Fruit fly (Drosophila melanogaster) whole organism, embryonic: ENCODE data around the gene Sdhaf3.

Source experiments
- B-H2 ChIP-seq: fragments of 200-800 bp; sonication (Bioruptor generic); optimal IDR thresholded peaks from 2 replicates; lab custom pipeline; 2018; ENCODE audit warnings: missing biosample characterization, mild to moderate bottlenecking, missing genetic modification characterization
- BEAF-32 ChIP-seq: fragments of 200-800 bp; sonication (Bioruptor generic); optimal IDR thresholded peaks from 3 replicates; lab custom pipeline; 2017; ENCODE audit warnings: missing biosample characterization, missing genetic modification characterization, mild to moderate bottlenecking, moderate library complexity, missing genetic modification reagents
- Bgb ChIP-seq: fragments of 200-800 bp; sonication (Bioruptor generic); IDR thresholded peaks from 2 replicates; pipeline ENCODE4 v1.3.6; 2022; ENCODE audit warnings: missing biosample characterization, missing genetic modification characterization; ENCODE audit not compliant: partially characterized antibody
- CG10209 ChIP-seq: fragments of 200-800 bp; sonication (Bioruptor generic); optimal IDR thresholded peaks from 3 replicates; lab custom pipeline; 2017; ENCODE audit warnings: missing biosample characterization, mild to moderate bottlenecking, missing genetic modification characterization, missing genetic modification reagents
- CG10274 ChIP-seq: fragments of 200-800 bp; sonication (Bioruptor generic); optimal IDR thresholded peaks from 3 replicates; lab custom pipeline; 2017; ENCODE audit warnings: missing biosample characterization, mild to moderate bottlenecking, missing genetic modification characterization
- CG10543 ChIP-seq: fragments of 200-800 bp; sonication (Bioruptor generic); optimal IDR thresholded peaks from 3 replicates; lab custom pipeline; 2017; ENCODE audit warnings: missing biosample characterization, mild to moderate bottlenecking, missing genetic modification characterization, moderate library complexity
- CG10979 ChIP-seq: fragments of 200-800 bp; sonication (Bioruptor generic); optimal IDR thresholded peaks from 2 replicates; lab custom pipeline; 2018; ENCODE audit warnings: missing biosample characterization, mild to moderate bottlenecking, missing genetic modification characterization, moderate library complexity
- CG11456 ChIP-seq: fragments of 200-800 bp; sonication (Bioruptor generic); IDR thresholded peaks from 3 replicates; pipeline ENCODE4 v1.3.6; 2022; ENCODE audit warnings: missing biosample characterization, missing genetic modification characterization
- CG13287 ChIP-seq: fragments of 200-800 bp; sonication (Bioruptor generic); IDR thresholded peaks from 2 replicates; pipeline ENCODE4 v1.3.6; 2022; ENCODE audit warnings: missing biosample characterization, missing genetic modification characterization; ENCODE audit not compliant: partially characterized antibody
- CG13894 ChIP-seq: fragments of 200-800 bp; sonication (Bioruptor generic); optimal IDR thresholded peaks from 3 replicates; lab custom pipeline; 2018; ENCODE audit warnings: missing biosample characterization, mild to moderate bottlenecking, missing genetic modification characterization, moderate library complexity
- CG14667 ChIP-seq: fragments of 200-800 bp; sonication (Bioruptor generic); IDR thresholded peaks from 2 replicates; pipeline ENCODE4 v1.3.6; 2022; ENCODE audit warnings: missing biosample characterization, missing genetic modification characterization
- CG16779 ChIP-seq: fragments of 200-800 bp; sonication (Bioruptor generic); IDR thresholded peaks from 2 replicates; pipeline ENCODE4 v1.3.6; 2022; ENCODE audit warnings: missing biosample characterization, missing genetic modification characterization
- CG18619 ChIP-seq: fragments of 200-800 bp; sonication (Bioruptor generic); optimal IDR thresholded peaks from 3 replicates; lab custom pipeline; 2017; ENCODE audit warnings: missing biosample characterization, mild to moderate bottlenecking, missing genetic modification characterization
- CG2889 ChIP-seq: fragments of 200-800 bp; sonication (Bioruptor generic); IDR thresholded peaks from 3 replicates; pipeline ENCODE4 v1.3.6; 2022; ENCODE audit warnings: missing biosample characterization, missing genetic modification characterization
- CG3407 ChIP-seq: fragments of 200-800 bp; sonication (Bioruptor generic); optimal IDR thresholded peaks from 2 replicates; lab custom pipeline; 2018; ENCODE audit warnings: missing biosample characterization, mild to moderate bottlenecking, missing genetic modification characterization
- CG4617 ChIP-seq: fragments of 200-800 bp; sonication (Bioruptor generic); optimal IDR thresholded peaks from 3 replicates; lab custom pipeline; 2016; ENCODE audit warnings: missing biosample characterization, missing genetic modification characterization, borderline replicate concordance
- CG4820 ChIP-seq: fragments of 200-800 bp; sonication (Bioruptor generic); optimal IDR thresholded peaks from 3 replicates; lab custom pipeline; 2016; ENCODE audit warnings: missing biosample characterization, missing genetic modification characterization
- CG6791 ChIP-seq: fragments of 200-800 bp; sonication (Bioruptor generic); IDR thresholded peaks from 3 replicates; pipeline ENCODE4 v1.3.6; 2022; ENCODE audit warnings: missing biosample characterization, missing genetic modification characterization; ENCODE audit not compliant: partially characterized antibody
- CG7357 ChIP-seq: fragments of 200-800 bp; sonication (Bioruptor generic); IDR thresholded peaks from 3 replicates; pipeline ENCODE4 v1.3.6; 2022; ENCODE audit warnings: missing biosample characterization, missing genetic modification characterization
- CG7745 ChIP-seq: fragments of 200-800 bp; sonication (Bioruptor generic); optimal IDR thresholded peaks from 2 replicates; lab custom pipeline; 2018; ENCODE audit warnings: missing biosample characterization, mild to moderate bottlenecking, missing genetic modification characterization, moderate library complexity
- CG9797 ChIP-seq: fragments of 200-800 bp; sonication (Bioruptor generic); optimal IDR thresholded peaks from 3 replicates; lab custom pipeline; 2018; ENCODE audit warnings: missing biosample characterization, mild to moderate bottlenecking, missing genetic modification characterization
- Dad ChIP-seq: fragments of 200-800 bp; sonication (Bioruptor generic); optimal IDR thresholded peaks from 3 replicates; lab custom pipeline; 2016; ENCODE audit warnings: missing biosample characterization, missing genetic modification characterization
- Dbx ChIP-seq: fragments of 200-800 bp; sonication (Bioruptor generic); IDR thresholded peaks from 3 replicates; pipeline ENCODE4 v1.3.6; 2022; ENCODE audit warnings: missing biosample characterization, missing genetic modification characterization
- Dref ChIP-seq: fragments of 200-800 bp; sonication (Bioruptor generic); IDR thresholded peaks from 2 replicates; pipeline ENCODE4 v1.3.6; 2022; ENCODE audit warnings: missing biosample characterization, missing genetic modification characterization
- HLH4C ChIP-seq: fragments of 200-800 bp; sonication (Bioruptor generic); IDR thresholded peaks from 3 replicates; pipeline ENCODE4 v1.3.6; 2022; ENCODE audit warnings: missing biosample characterization, missing genetic modification characterization; ENCODE audit not compliant: partially characterized antibody
- Scr ChIP-seq: fragments of 200-800 bp; sonication (Bioruptor generic); IDR thresholded peaks from 2 replicates; pipeline ENCODE4 v1.3.6; 2022; ENCODE audit warnings: missing biosample characterization, missing genetic modification characterization; ENCODE audit not compliant: partially characterized antibody
- Sry-δ ChIP-seq: fragments of 200-800 bp; sonication (Bioruptor generic); optimal IDR thresholded peaks from 2 replicates; lab custom pipeline; 2016; ENCODE audit warnings: missing biosample characterization, missing genetic modification characterization
- YL-1 ChIP-seq: fragments of 200-800 bp; sonication (Bioruptor generic); optimal IDR thresholded peaks from 3 replicates; lab custom pipeline; 2017; ENCODE audit warnings: missing biosample characterization, mild to moderate bottlenecking, missing genetic modification characterization
- cato ChIP-seq: fragments of 200-800 bp; sonication (Bioruptor generic); optimal IDR thresholded peaks from 2 replicates; lab custom pipeline; 2016; ENCODE audit warnings: missing biosample characterization, missing genetic modification characterization, borderline replicate concordance
- chinmo ChIP-seq: fragments of 200-800 bp; sonication (Bioruptor generic); IDR thresholded peaks from 4 replicates; pipeline ENCODE4 v1.3.6; 2022; ENCODE audit warnings: missing biosample characterization, missing genetic modification characterization; ENCODE audit not compliant: partially characterized antibody
- crp ChIP-seq, 2 experiments: fragments of 200-800 bp; sonication (Bioruptor generic); optimal IDR thresholded peaks; 2 replicates in 1 of 2; 3 replicates in 1 of 2; lab custom pipeline; 2017; ENCODE audit warnings: missing biosample characterization in 2 of 2, missing genetic modification characterization in 2 of 2, mild to moderate bottlenecking in 1 of 2, moderate library complexity in 1 of 2
- dmrt11E ChIP-seq: fragments of 200-800 bp; sonication (Bioruptor generic); optimal IDR thresholded peaks from 3 replicates; lab custom pipeline; 2018; ENCODE audit warnings: missing biosample characterization, mild to moderate bottlenecking, missing genetic modification characterization, moderate library complexity
- gfzf ChIP-seq: fragments of 200-800 bp; sonication (Bioruptor generic); optimal IDR thresholded peaks from 2 replicates; lab custom pipeline; 2016; ENCODE audit warnings: missing biosample characterization, mild to moderate bottlenecking, missing genetic modification characterization, moderate library complexity
- grn ChIP-seq: fragments of 200-800 bp; sonication (Bioruptor generic); optimal IDR thresholded peaks from 3 replicates; lab custom pipeline; 2017; ENCODE audit warnings: missing biosample characterization, missing genetic modification characterization
- gsb ChIP-seq: fragments of 200-800 bp; sonication (Bioruptor generic); IDR thresholded peaks from 2 replicates; pipeline ENCODE4 v1.3.6; 2022; ENCODE audit warnings: missing biosample characterization, missing genetic modification characterization
- insv ChIP-seq, 2 experiments: fragments of 200-800 bp; sonication (Bioruptor generic); optimal IDR thresholded peaks; 3 replicates each; lab custom pipeline; 2016 to 2018; ENCODE audit warnings: missing biosample characterization in 2 of 2, missing genetic modification characterization in 2 of 2
- kah ChIP-seq: fragments of 200-800 bp; sonication (Bioruptor generic); optimal IDR thresholded peaks from 2 replicates; lab custom pipeline; 2018; ENCODE audit warnings: missing biosample characterization, mild to moderate bottlenecking, missing genetic modification characterization
- mld ChIP-seq: fragments of 200-800 bp; sonication (Bioruptor generic); IDR thresholded peaks from 3 replicates; pipeline ENCODE4 v1.3.6; 2022; ENCODE audit warnings: missing biosample characterization, missing genetic modification characterization; ENCODE audit not compliant: partially characterized antibody
- phol ChIP-seq: fragments of 200-800 bp; sonication (Bioruptor generic); optimal IDR thresholded peaks from 3 replicates; lab custom pipeline; 2018; ENCODE audit warnings: missing biosample characterization, mild to moderate bottlenecking, missing genetic modification characterization, moderate library complexity
- pros ChIP-seq: fragments of 200-800 bp; sonication (Bioruptor generic); optimal IDR thresholded peaks from 3 replicates; lab custom pipeline; 2019; ENCODE audit warnings: missing biosample characterization, mild to moderate bottlenecking, missing genetic modification characterization, moderate library complexity
- ro ChIP-seq: fragments of 200-800 bp; sonication (Bioruptor generic); IDR thresholded peaks from 2 replicates; pipeline ENCODE4 v1.3.6; 2022; ENCODE audit warnings: missing biosample characterization, missing genetic modification characterization
- sens-2 ChIP-seq: fragments of 200-800 bp; sonication (Bioruptor generic); IDR thresholded peaks from 2 replicates; pipeline ENCODE4 v1.3.6; 2022; ENCODE audit warnings: missing biosample characterization, missing genetic modification characterization
- sim ChIP-seq: fragments of 200-800 bp; sonication (Bioruptor generic); IDR thresholded peaks from 2 replicates; pipeline ENCODE4 v1.3.6; 2022; ENCODE audit warnings: missing biosample characterization, missing genetic modification characterization
- trem ChIP-seq: fragments of 200-800 bp; optimal IDR thresholded peaks from 3 replicates; lab custom pipeline; 2019; ENCODE audit warnings: missing biosample characterization, mild to moderate bottlenecking, missing genetic modification characterization, moderate library complexity
- unc-4 ChIP-seq: fragments of 200-800 bp; sonication (Bioruptor generic); IDR thresholded peaks from 2 replicates; pipeline ENCODE4 v1.3.6; 2022; ENCODE audit warnings: missing biosample characterization, missing genetic modification characterization; ENCODE audit not compliant: partially characterized antibody
- vvl ChIP-seq: fragments of 200-800 bp; sonication (Bioruptor generic); IDR thresholded peaks from 2 replicates; pipeline ENCODE4 v1.3.6; 2022; ENCODE audit warnings: missing biosample characterization, missing genetic modification characterization
- wek ChIP-seq: fragments of 200-800 bp; sonication (Bioruptor generic); optimal IDR thresholded peaks from 3 replicates; lab custom pipeline; 2018; ENCODE audit warnings: missing biosample characterization, mild to moderate bottlenecking, missing genetic modification characterization, moderate library complexity
- zen2 ChIP-seq: fragments of 200-800 bp; sonication (Bioruptor generic); IDR thresholded peaks from 3 replicates; pipeline ENCODE4 v1.3.6; 2022; ENCODE audit warnings: missing biosample characterization, missing genetic modification characterization; ENCODE audit not compliant: partially characterized antibody

Sdhaf3 gene

dm6 chr3R:16483877-16484417, 1.7 kb upstream of the Sdhaf3 start, which contains the start of gene Der-2 (continued):
- TF ChIP-seq Bgb: peak; percentile 92
- peak; percentile 93 for TF ChIP-seq zen2
- no peak for TF ChIP-seq cato (GFP tag; lab: Kevin White, UChicago)
- TF ChIP-seq CG4617 (GFP tag; lab: Kevin White, UChicago): peak; percentile 49
- peak; percentile 77 for TF ChIP-seq BEAF-32 (GFP tag; lab: Kevin White, UChicago)
- TF ChIP-seq HLH4C (GFP tag; lab: Robert Waterston, UW): peak; percentile 83
- no peak for TF ChIP-seq B-H2
- no peak for TF ChIP-seq wek (GFP tag; lab: Kevin White, UChicago)
- peak; percentile 93 for TF ChIP-seq unc-4 (GFP tag; lab: Robert Waterston, UW)
- no peak for TF ChIP-seq kah
- no peak for TF ChIP-seq CG16779
- TF ChIP-seq vvl: 0 out of 2 replicates have a peak, but pooled peaks have one; percentile 32
- TF ChIP-seq CG7357 (GFP tag; lab: Robert Waterston, UW): no peak
- TF ChIP-seq dmrt11E (tag; lab: Kevin White, UChicago): no peak
- TF ChIP-seq CG10979 (tag; lab: Kevin White, UChicago): no peak
- TF ChIP-seq chinmo: peak; percentile 92; the same call in 3 of the 4 replicates
- TF ChIP-seq CG3407 (GFP tag; lab: Kevin White, UChicago): no peak
- no peak for TF ChIP-seq CG2889
- TF ChIP-seq gsb (GFP tag; lab: Robert Waterston, UW): no peak
- no peak for TF ChIP-seq gfzf (GFP tag; lab: Kevin White, UChicago)
- no peak for TF ChIP-seq CG11456 (GFP tag; lab: Robert Waterston, UW)
- peak; percentile 97 for TF ChIP-seq CG13287 (GFP tag; lab: Robert Waterston, UW)
- no peak for TF ChIP-seq CG18619 (GFP tag; lab: Kevin White, UChicago)
- TF ChIP-seq grn (GFP tag; lab: Kevin White, UChicago): no peak

DNA sequence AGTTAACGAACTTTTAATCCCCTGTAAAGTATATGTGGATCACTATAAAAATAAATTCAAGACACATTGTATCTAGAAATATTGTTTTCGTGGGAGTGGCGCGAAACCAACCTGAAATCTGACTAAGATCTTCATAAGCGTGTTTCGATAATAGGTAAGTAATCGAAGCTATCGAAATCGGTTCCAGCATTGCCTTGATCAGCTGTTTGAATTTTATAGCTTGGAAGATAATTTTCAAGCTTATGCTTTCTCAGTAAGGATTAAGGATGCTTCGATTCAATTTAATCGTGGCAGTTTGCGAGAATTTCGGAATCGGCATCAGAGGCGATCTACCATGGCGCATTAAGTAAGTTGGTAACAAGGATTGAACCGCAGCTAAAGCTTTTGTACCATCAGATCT, 1.3 kb downstream of the Sdhaf3 start, which contains the start of gene Dhfr:
TSS of gene Dhfr (plus strand) at position 173 of the 400 bp plus-strand sequence.
- peak in 1 of 2 experiments; percentile 67 for TF ChIP-seq crp (GFP tag; optimal IDR thresholded peaks at IDR 0.05; lab: Kevin White, UChicago)
- TF ChIP-seq pros (GFP tag; lab: Kevin White, UChicago): no peak
- no peak for TF ChIP-seq Dad (GFP tag; lab: Kevin White, UChicago)
- TF ChIP-seq CG9797 (GFP tag; lab: Kevin White, UChicago): no peak
- TF ChIP-seq trem (tag; lab: Kevin White, UChicago): peak; percentile 21
- TF ChIP-seq CG10543 (GFP tag; lab: Kevin White, UChicago): no peak
- no peak for TF ChIP-seq phol
- TF ChIP-seq YL-1 (GFP tag; lab: Kevin White, UChicago): no peak
- peak; percentile 18 for TF ChIP-seq Sry-δ (GFP tag; lab: Kevin White, UChicago)
- TF ChIP-seq gsb (GFP tag; lab: Robert Waterston, UW): no peak
- no peak for TF ChIP-seq CG14667 (GFP tag; lab: Robert Waterston, UW)
- TF ChIP-seq CG10274 (GFP tag; lab: Kevin White, UChicago): no peak
- TF ChIP-seq Scr: peak; percentile 36; the same call in 1 of the 2 replicates
- TF ChIP-seq sim (GFP tag; lab: Robert Waterston, UW): no peak
- TF ChIP-seq Dref: peak; percentile 62
- TF ChIP-seq CG4820 (GFP tag; lab: Kevin White, UChicago): no peak
- no peak for TF ChIP-seq CG13894 (tag; lab: Kevin White, UChicago)
- no peak for TF ChIP-seq sens-2 (GFP tag; lab: Robert Waterston, UW)
- no peak for TF ChIP-seq CG7357 (GFP tag; lab: Robert Waterston, UW)
- peak; percentile 35; the same call in 1 of the 3 replicates for TF ChIP-seq CG6791 (GFP tag; lab: Robert Waterston, UW)
- no peak for TF ChIP-seq ro (GFP tag; lab: Robert Waterston, UW)
- TF ChIP-seq insv (GFP tag; optimal IDR thresholded peaks at IDR 0.05; lab: Kevin White, UChicago): no peak
- no peak for TF ChIP-seq Dbx (GFP tag; lab: Robert Waterston, UW)
- no peak for TF ChIP-seq mld (GFP tag; lab: Robert Waterston, UW)
- TF ChIP-seq CG7745 (tag; lab: Kevin White, UChicago): no peak
- TF ChIP-seq CG10209 (GFP tag; lab: Kevin White, UChicago): no peak
- TF ChIP-seq HLH4C (GFP tag; lab: Robert Waterston, UW): peak; percentile 60; the same call in 2 of the 3 replicates
